Worm (Caenorhabditis elegans): Measurements from ENCODE around the gene T25E12.14.

DNA sequence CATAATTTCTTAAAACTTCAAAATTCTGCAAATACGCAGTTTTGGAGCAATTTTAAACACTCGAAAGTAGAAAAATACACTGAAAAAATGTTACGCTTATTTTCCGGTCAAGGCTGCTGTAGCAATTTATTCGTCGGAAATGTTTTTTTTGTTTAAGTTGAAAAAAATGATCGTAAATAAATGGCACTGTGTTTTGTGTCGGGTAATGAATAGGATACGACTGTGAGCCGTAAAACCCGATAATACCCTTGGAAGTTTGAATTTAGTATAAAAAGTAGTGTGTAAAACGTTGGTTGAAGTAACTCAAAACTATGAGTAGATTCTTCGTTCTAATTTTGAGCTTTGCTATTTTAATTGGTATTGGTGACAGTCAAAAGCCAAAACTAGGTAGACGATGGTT is at the start of gene T25E12.14:
- no peak for TF ChIP-seq flt-1 (GFP tag; IDR thresholded peaks at IDR 0.05)
- TF ChIP-seq tab-1 (GFP tag; IDR thresholded peaks at IDR 0.05) = no peak
- no peak for TF ChIP-seq T22C8.4 (GFP tag; IDR thresholded peaks at IDR 0.05)
- TF ChIP-seq klf-2 (GFP tag; conservative IDR thresholded peaks at IDR 0.05) = no peak
- TF ChIP-seq ztf-29 (GFP tag; IDR thresholded peaks at IDR 0.05) = no peak
